Fruit fly (Drosophila melanogaster): ENCODE measurements around the gene CG15019.

CG15019 gene

DNA sequence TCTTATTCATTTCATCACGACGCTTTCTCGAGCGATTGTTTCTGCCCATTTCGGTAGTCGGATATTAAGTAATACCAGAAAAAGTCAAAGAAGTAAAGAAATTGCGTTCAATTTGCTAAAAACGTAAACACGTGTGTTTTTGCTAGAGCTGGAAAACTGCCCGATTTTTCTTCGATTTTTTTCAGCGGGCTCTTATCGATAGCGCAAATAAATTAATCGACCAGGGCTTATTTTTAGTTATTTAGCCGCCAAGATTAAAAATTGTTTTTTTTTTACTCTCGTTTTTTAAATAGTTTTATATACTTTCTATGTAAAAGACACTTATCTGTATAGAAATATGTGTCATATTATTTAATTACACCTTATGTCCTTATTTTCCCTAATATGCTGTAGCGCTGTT, at the start of gene CG15019:
Gene CG15019 (minus strand): TSS at position 138 of the 400 bp plus-strand sequence.
- TF ChIP-seq Mnt (GFP tag; optimal IDR thresholded peaks at IDR 0.05) (peak; percentile 95), tj (GFP tag; optimal IDR thresholded peaks at IDR 0.05) (no peak)

dm6 chr3L:4447229-4447628, 41.4 kb upstream of the CG15019 start:
- no peak for TF ChIP-seq CG7045 (GFP tag; optimal IDR thresholded peaks at IDR 0.05)
- no peak for TF ChIP-seq Crg-1 (GFP tag; optimal IDR thresholded peaks at IDR 0.05)
- TF ChIP-seq CG5204 (GFP tag; optimal IDR thresholded peaks at IDR 0.05): no peak
- TF ChIP-seq ovo (GFP tag; optimal IDR thresholded peaks at IDR 0.05): no peak
- TF ChIP-seq CG7101 (tag; optimal IDR thresholded peaks at IDR 0.05): no peak
- TF ChIP-seq Hr96 (GFP tag; optimal IDR thresholded peaks at IDR 0.05): no peak
- no peak for TF ChIP-seq Clk (GFP tag; optimal IDR thresholded peaks at IDR 0.05)
- no peak for TF ChIP-seq tj (GFP tag; optimal IDR thresholded peaks at IDR 0.05)
- TF ChIP-seq CG12768 (GFP tag; optimal IDR thresholded peaks at IDR 0.05): no peak

- TF ChIP-seq ovo (GFP tag; optimal IDR thresholded peaks at IDR 0.05) (no peak), cic (GFP tag; optimal IDR thresholded peaks at IDR 0.05) (no peak), pad (GFP tag; optimal IDR thresholded peaks at IDR 0.05) (no peak), CG12768 (GFP tag; optimal IDR thresholded peaks at IDR 0.05) (no peak), CG5204 (GFP tag; optimal IDR thresholded peaks at IDR 0.05) (no peak), CG11617 (GFP tag; optimal IDR thresholded peaks at IDR 0.05) (no peak), Mnt (GFP tag; optimal IDR thresholded peaks at IDR 0.05) (no peak), tj (GFP tag; optimal IDR thresholded peaks at IDR 0.05) (no peak), CG1620 (GFP tag; optimal IDR thresholded peaks at IDR 0.05) (no peak), CG7101 (tag; optimal IDR thresholded peaks at IDR 0.05) (no peak), cnc (optimal IDR thresholded peaks at IDR 0.05) (no peak), Clk (GFP tag; optimal IDR thresholded peaks at IDR 0.05) (no peak), CG33017 (tag; optimal IDR thresholded peaks at IDR 0.05) (no peak), CG14711 (tag; optimal IDR thresholded peaks at IDR 0.05) (no peak), Crg-1 (GFP tag; optimal IDR thresholded peaks at IDR 0.05) (no peak), toe (GFP tag; optimal IDR thresholded peaks at IDR 0.05) (no peak), kay (GFP tag; ENCODE audit: borderline replicate concordance) (no peak), bab1 (GFP tag; optimal IDR thresholded peaks at IDR 0.05) (no peak), Hr96 (GFP tag; optimal IDR thresholded peaks at IDR 0.05) (no peak), CG7045 (GFP tag; optimal IDR thresholded peaks at IDR 0.05) (no peak)
Measured at dm6 chr3L:4446273-4446672, 40.4 kb upstream of the CG15019 start, which contains the start of gene CG12607. CG12607 (plus strand) TSS chr3L:4446573.

dm6 chr3L:4445824-4446223, 40.0 kb upstream of the CG15019 start:
- TF ChIP-seq Hr96 (GFP tag; optimal IDR thresholded peaks at IDR 0.05) (no peak), toe (GFP tag; optimal IDR thresholded peaks at IDR 0.05) (no peak), tj (GFP tag; optimal IDR thresholded peaks at IDR 0.05) (no peak), CG33017 (tag; optimal IDR thresholded peaks at IDR 0.05) (no peak), kay (GFP tag; ENCODE audit: borderline replicate concordance) (peak; percentile 27)

DNA sequence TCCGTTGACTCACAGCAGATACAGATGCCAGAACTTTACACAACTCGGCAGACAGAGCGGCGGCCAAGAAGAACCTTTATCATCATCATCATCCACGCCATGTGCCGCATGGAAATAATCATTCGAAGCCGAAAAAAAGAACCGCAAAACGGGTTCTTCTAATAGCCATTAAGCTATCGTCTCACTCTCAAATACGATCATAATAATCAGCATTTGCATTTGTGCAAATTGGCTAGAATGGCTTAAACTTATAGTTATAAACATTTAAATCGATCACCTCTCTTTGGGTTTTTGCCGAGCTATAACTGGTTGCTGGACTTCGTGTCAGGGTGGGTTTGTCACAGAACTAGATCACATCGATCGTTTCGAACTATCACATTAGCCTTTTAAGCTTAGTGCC, 36.3 kb upstream of the CG15019 start:
- TF ChIP-seq toe (GFP tag; optimal IDR thresholded peaks at IDR 0.05): no peak
- no peak for TF ChIP-seq tj (GFP tag; optimal IDR thresholded peaks at IDR 0.05)
- no peak for TF ChIP-seq CG12768 (GFP tag; optimal IDR thresholded peaks at IDR 0.05)
- no peak for TF ChIP-seq pad (GFP tag; optimal IDR thresholded peaks at IDR 0.05)
- TF ChIP-seq bab1 (GFP tag; optimal IDR thresholded peaks at IDR 0.05): no peak
- TF ChIP-seq Mnt (GFP tag; optimal IDR thresholded peaks at IDR 0.05): no peak
- no peak for TF ChIP-seq CG7101 (tag; optimal IDR thresholded peaks at IDR 0.05)
- TF ChIP-seq CG7045 (GFP tag; optimal IDR thresholded peaks at IDR 0.05): no peak
- no peak for TF ChIP-seq cic (GFP tag; optimal IDR thresholded peaks at IDR 0.05)
- TF ChIP-seq Hr96 (GFP tag; optimal IDR thresholded peaks at IDR 0.05): no peak
- no peak for TF ChIP-seq CG14711 (tag; optimal IDR thresholded peaks at IDR 0.05)
- no peak for TF ChIP-seq cnc (optimal IDR thresholded peaks at IDR 0.05)
- TF ChIP-seq kay (GFP tag; ENCODE audit: borderline replicate concordance): no peak
- no peak for TF ChIP-seq CG33017 (tag; optimal IDR thresholded peaks at IDR 0.05)
- no peak for TF ChIP-seq CG5204 (GFP tag; optimal IDR thresholded peaks at IDR 0.05)
- TF ChIP-seq ovo (GFP tag; optimal IDR thresholded peaks at IDR 0.05): no peak
- TF ChIP-seq CG1620 (GFP tag; optimal IDR thresholded peaks at IDR 0.05): no peak
- TF ChIP-seq Clk (GFP tag; optimal IDR thresholded peaks at IDR 0.05): no peak

- TF ChIP-seq ovo (GFP tag; optimal IDR thresholded peaks at IDR 0.05): no peak
Measured at dm6 chr3L:4440153-4440552, 34.3 kb upstream of the CG15019 start.

DNA sequence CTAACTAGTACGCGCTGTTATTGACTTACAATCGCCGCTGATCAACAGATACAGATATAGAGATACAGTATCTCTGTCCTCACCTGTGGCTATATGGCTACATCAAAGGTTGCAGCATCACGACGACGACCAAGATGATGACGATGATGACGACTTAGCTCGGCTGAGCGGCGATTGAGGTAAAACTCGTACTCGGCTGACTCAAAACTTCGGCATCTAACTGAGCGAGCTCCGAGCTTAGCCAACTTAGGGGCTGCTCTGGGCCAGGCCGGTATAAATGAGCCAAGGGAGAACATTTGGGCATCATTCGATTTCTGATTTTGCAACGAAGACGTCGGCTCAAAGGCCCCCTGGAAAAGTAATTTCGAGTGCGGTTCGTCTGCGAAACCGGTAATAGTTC, 30.6 kb upstream of the CG15019 start, which contains the start of gene CG15021:
Gene CG15021 (plus strand): TSS at position 301 of the 400 bp plus-strand sequence.
- TF ChIP-seq tj (GFP tag; optimal IDR thresholded peaks at IDR 0.05) (no peak), Clk (GFP tag; optimal IDR thresholded peaks at IDR 0.05) (no peak), cic (GFP tag; optimal IDR thresholded peaks at IDR 0.05) (no peak), CG7045 (GFP tag; optimal IDR thresholded peaks at IDR 0.05) (no peak), kay (GFP tag; ENCODE audit: borderline replicate concordance) (no peak), cnc (optimal IDR thresholded peaks at IDR 0.05) (no peak), CG7101 (tag; optimal IDR thresholded peaks at IDR 0.05) (no peak), Mnt (GFP tag; optimal IDR thresholded peaks at IDR 0.05) (no peak)

Data from whole organism, adult.